Fruit fly (Drosophila melanogaster) whole organism, wandering third instar larva: ENCODE measurements around the gene Ugt37C2.

Source experiments
- Abd-B ChIP-seq: fragments of >200 bp; optimal IDR thresholded peaks from 2 replicates; lab custom pipeline; 2017; ENCODE audit warnings: missing biosample characterization, missing genetic modification characterization
- CG32264 ChIP-seq: fragments of 200-800 bp; sonication (Bioruptor generic); optimal IDR thresholded peaks from 2 replicates; lab custom pipeline; 2016; ENCODE audit warnings: missing biosample characterization, missing genetic modification characterization
- CG9705 ChIP-seq: fragments of 200-800 bp; sonication (Bioruptor generic); optimal IDR thresholded peaks from 2 replicates; lab custom pipeline; 2018; ENCODE audit warnings: missing biosample characterization, mild to moderate bottlenecking, missing genetic modification characterization
- CrebA ChIP-seq: fragments of 200-800 bp; sonication (Bioruptor generic); optimal IDR thresholded peaks from 2 replicates; lab custom pipeline; 2016; ENCODE audit warnings: missing biosample characterization, mild to moderate bottlenecking, missing genetic modification characterization, borderline replicate concordance
- Dfd ChIP-seq: fragments of >200 bp; optimal IDR thresholded peaks from 2 replicates; lab custom pipeline; 2017; ENCODE audit warnings: missing biosample characterization, missing genetic modification characterization
- Dif ChIP-seq: fragments of 200-275, 200-300 bp; sonication (Bioruptor generic); optimal IDR thresholded peaks from 2 replicates; lab custom pipeline; 2018; ENCODE audit warnings: missing biosample characterization, missing genetic modification characterization; ENCODE audit not compliant: partially characterized antibody
- GATAd ChIP-seq: sonication (Bioruptor generic); optimal IDR thresholded peaks from 2 replicates; lab custom pipeline; 2016; ENCODE audit warnings: missing biosample characterization, missing genetic modification characterization
- HLH106 ChIP-seq: fragments of 200-800 bp; optimal IDR thresholded peaks from 3 replicates; lab custom pipeline; 2019; ENCODE audit warnings: missing biosample characterization, mild to moderate bottlenecking, missing genetic modification characterization, moderate library complexity
- Hnf4 ChIP-seq: fragments of 200-800 bp; sonication (Bioruptor generic); optimal IDR thresholded peaks from 2 replicates; lab custom pipeline; 2016; ENCODE audit warnings: missing biosample characterization, mild to moderate bottlenecking, missing genetic modification characterization
- Hr78 ChIP-seq: fragments of >200 bp; optimal IDR thresholded peaks from 2 replicates; lab custom pipeline; 2017; ENCODE audit warnings: missing biosample characterization, missing genetic modification characterization
- Hr83 ChIP-seq: fragments of 200-300 bp; sonication (Bioruptor generic); optimal IDR thresholded peaks from 2 replicates; lab custom pipeline; 2016; ENCODE audit warnings: missing biosample characterization, mild to moderate bottlenecking, missing genetic modification characterization, moderate library complexity; ENCODE audit not compliant: poor library complexity, severe bottlenecking
- Mio ChIP-seq: sonication (Bioruptor generic); optimal IDR thresholded peaks from 2 replicates; lab custom pipeline; 2016; ENCODE audit warnings: missing biosample characterization, missing genetic modification characterization
- Myc ChIP-seq: fragments of >200 bp; optimal IDR thresholded peaks from 2 replicates; lab custom pipeline; 2017
- N ChIP-seq: fragments of >200 bp; optimal IDR thresholded peaks from 2 replicates; lab custom pipeline; 2018; ENCODE audit warnings: missing biosample characterization, missing external identifiers, missing genetic modification characterization
- OdsH ChIP-seq: fragments of 200-800 bp; sonication (Bioruptor generic); optimal IDR thresholded peaks from 2 replicates; lab custom pipeline; 2016; ENCODE audit warnings: missing biosample characterization, mild to moderate bottlenecking, missing genetic modification characterization
- Rel ChIP-seq, 2 experiments: fragments of 200-800 bp; sonication (Bioruptor generic) in 1 of 2; optimal IDR thresholded peaks; 2 replicates in 1 of 2; 3 replicates in 1 of 2; lab custom pipeline; 2016 to 2019; ENCODE audit warnings: mild to moderate bottlenecking in 2 of 2, missing biosample characterization in 2 of 2, missing genetic modification characterization in 2 of 2, moderate library complexity in 1 of 2
- Sp1 ChIP-seq: fragments of 200-800 bp; sonication (Bioruptor generic); optimal IDR thresholded peaks from 3 replicates; lab custom pipeline; 2019; ENCODE audit warnings: missing biosample characterization, mild to moderate bottlenecking, missing genetic modification characterization, moderate library complexity
- Vsx2 ChIP-seq: fragments of 200-300, 225-300 bp; sonication (Bioruptor generic); optimal IDR thresholded peaks from 2 replicates; lab custom pipeline; 2018; ENCODE audit warnings: missing biosample characterization, missing genetic modification characterization; ENCODE audit not compliant: partially characterized antibody
- br ChIP-seq: fragments of 200-800 bp; sonication (Bioruptor generic); optimal IDR thresholded peaks from 2 replicates; lab custom pipeline; 2016; ENCODE audit warnings: missing biosample characterization, missing genetic modification characterization
- brk ChIP-seq: fragments of 200-800 bp; sonication (Bioruptor generic); optimal IDR thresholded peaks from 2 replicates; lab custom pipeline; 2016; ENCODE audit warnings: missing biosample characterization, mild to moderate bottlenecking, missing genetic modification characterization
- dl ChIP-seq, 2 experiments: fragments of 175-275, 200-275 bp in 1 of 2; fragments of 200-275 bp in 1 of 2; sonication (Bioruptor generic); optimal IDR thresholded peaks; lab custom pipeline; 2018; ENCODE audit warnings: mild to moderate bottlenecking in 2 of 2, missing biosample characterization in 2 of 2, missing genetic modification characterization in 2 of 2, moderate library complexity in 2 of 2; ENCODE audit not compliant: partially characterized antibody in 2 of 2, insufficient read depth in 1 of 2
- dmrt93B ChIP-seq: fragments of 200-800 bp; sonication (Bioruptor generic); optimal IDR thresholded peaks from 2 replicates; lab custom pipeline; 2018; ENCODE audit warnings: missing biosample characterization, mild to moderate bottlenecking, missing genetic modification characterization
- dsf ChIP-seq: sonication (Bioruptor generic); optimal IDR thresholded peaks from 2 replicates; lab custom pipeline; 2016; ENCODE audit warnings: missing biosample characterization, missing genetic modification characterization, borderline replicate concordance
- ey ChIP-seq: fragments of 200-800 bp; sonication (Bioruptor generic); optimal IDR thresholded peaks from 2 replicates; lab custom pipeline; 2016; ENCODE audit warnings: missing biosample characterization, missing genetic modification characterization
- foxo ChIP-seq, 2 experiments: fragments of 200-800 bp; sonication (Bioruptor generic); optimal IDR thresholded peaks; 2 replicates in 1 of 2; 3 replicates in 1 of 2; lab custom pipeline; 2016 to 2017; ENCODE audit warnings: missing biosample characterization in 2 of 2, missing genetic modification characterization in 2 of 2
- fru ChIP-seq: fragments of 200-800 bp; sonication (Bioruptor generic); optimal IDR thresholded peaks from 3 replicates; lab custom pipeline; 2016; ENCODE audit warnings: missing biosample characterization, mild to moderate bottlenecking, missing genetic modification characterization
- h ChIP-seq: fragments of 200-800 bp; sonication (Bioruptor generic); optimal IDR thresholded peaks from 3 replicates; lab custom pipeline; 2016; ENCODE audit warnings: missing biosample characterization, mild to moderate bottlenecking, missing genetic modification characterization
- jim ChIP-seq: fragments of 175-275, 200-325 bp; sonication (Bioruptor generic); optimal IDR thresholded peaks from 2 replicates; lab custom pipeline; 2016; ENCODE audit warnings: missing biosample characterization, mild to moderate bottlenecking, missing genetic modification characterization
- lola ChIP-seq: fragments of >200 bp; optimal IDR thresholded peaks from 2 replicates; lab custom pipeline; 2017; ENCODE audit warnings: missing biosample characterization, missing genetic modification characterization
- pan ChIP-seq: fragments of >200 bp; optimal IDR thresholded peaks from 2 replicates; lab custom pipeline; 2017
- rgr ChIP-seq: fragments of 200-800 bp; sonication (Bioruptor generic); optimal IDR thresholded peaks from 3 replicates; lab custom pipeline; 2016; ENCODE audit warnings: missing biosample characterization, mild to moderate bottlenecking, missing genetic modification characterization
- sage ChIP-seq: fragments of 200-800 bp; sonication (Bioruptor generic); optimal IDR thresholded peaks from 2 replicates; lab custom pipeline; 2016; ENCODE audit warnings: missing biosample characterization, mild to moderate bottlenecking, missing genetic modification characterization
- sv ChIP-seq: fragments of 200-800 bp; sonication (Bioruptor generic); optimal IDR thresholded peaks from 3 replicates; lab custom pipeline; 2016; ENCODE audit warnings: missing biosample characterization, missing genetic modification characterization
- tai ChIP-seq: sonication (Bioruptor generic); optimal IDR thresholded peaks from 2 replicates; lab custom pipeline; 2016; ENCODE audit warnings: missing biosample characterization, missing genetic modification characterization
- usp ChIP-seq: fragments of >200 bp; optimal IDR thresholded peaks from 2 replicates; lab custom pipeline; 2017; ENCODE audit warnings: missing biosample characterization, missing genetic modification characterization
- woc ChIP-seq: sonication (Bioruptor generic); optimal IDR thresholded peaks from 2 replicates; lab custom pipeline; 2016; ENCODE audit warnings: missing biosample characterization, mild to moderate bottlenecking, missing genetic modification characterization

Gene Ugt37C2

DNA sequence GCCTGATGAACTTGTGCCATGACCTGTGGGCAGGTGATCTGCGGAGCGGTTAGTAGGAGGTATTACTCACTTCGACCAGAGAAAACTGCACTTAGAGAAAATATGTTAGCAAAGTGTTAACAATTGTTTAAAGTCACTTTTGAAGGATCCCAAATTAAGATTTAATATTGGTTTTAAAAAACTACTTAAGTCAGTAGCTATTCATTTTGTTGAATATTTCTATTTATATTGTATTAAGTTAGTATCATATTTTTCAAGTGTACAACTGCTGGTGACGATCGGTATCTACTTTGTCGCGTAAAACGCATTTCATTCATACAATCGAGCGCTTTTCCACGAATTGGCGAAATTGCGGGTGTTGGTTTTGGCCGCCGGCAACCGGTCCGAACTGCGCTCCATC is 9.6 kb downstream of the Ugt37C2 start:
- no peak for TF ChIP-seq rgr (GFP tag; lab: Kevin White, UChicago)
- TF ChIP-seq Mio (GFP tag; lab: Kevin White, UChicago): no peak
- TF ChIP-seq Hnf4 (GFP tag; lab: Kevin White, UChicago): no peak
- no peak for TF ChIP-seq brk
- no peak for TF ChIP-seq sv
- TF ChIP-seq usp (GFP tag; lab: Kevin White, UChicago): no peak
- TF ChIP-seq CG9705 (GFP tag; lab: Kevin White, UChicago): no peak
- TF ChIP-seq Hr83 (GFP tag; lab: Kevin White, UChicago): no peak

- TF ChIP-seq fru (GFP tag; lab: Kevin White, UChicago): no peak
- no peak for TF ChIP-seq HLH106 (tag; lab: Kevin White, UChicago)
- TF ChIP-seq Myc (lab: Kevin White, UChicago): no peak
- TF ChIP-seq pan (lab: Kevin White, UChicago): no peak
- TF ChIP-seq dsf (GFP tag; lab: Kevin White, UChicago): no peak
- TF ChIP-seq Hr78 (GFP tag; lab: Kevin White, UChicago): no peak
- TF ChIP-seq Hr83 (GFP tag; lab: Kevin White, UChicago): no peak
- no peak for TF ChIP-seq GATAd (GFP tag; lab: Kevin White, UChicago)
- TF ChIP-seq sv: no peak
- TF ChIP-seq Sp1: no peak
- no peak for TF ChIP-seq Rel (GFP tag; optimal IDR thresholded peaks at IDR 0.05; lab: Kevin White, UChicago)
- no peak for TF ChIP-seq Rel (tag; optimal IDR thresholded peaks at IDR 0.05; lab: Kevin White, UChicago)
- TF ChIP-seq CG32264 (GFP tag; lab: Kevin White, UChicago): no peak
- TF ChIP-seq ey: no peak
- no peak for TF ChIP-seq Hnf4 (GFP tag; lab: Kevin White, UChicago)
- no peak for TF ChIP-seq lola
- no peak for TF ChIP-seq dl (GFP tag; optimal IDR thresholded peaks at IDR 0.05; lab: Kevin White, UChicago; ENCODE audit: insufficient read depth in 1 of 2, partially characterized antibody in 2 of 2)
- no peak for TF ChIP-seq sage (GFP tag; lab: Kevin White, UChicago)
- no peak for TF ChIP-seq foxo (GFP tag; optimal IDR thresholded peaks at IDR 0.05; lab: Kevin White, UChicago)
- TF ChIP-seq, all 38 proteins: peak for 0
These were observed 10.4 kb downstream of the Ugt37C2 start, which contains the start of gene CG13272 for dm6 chr2L:16804376-16804934. Gene CG13272 (plus strand): TSS chr2L:16804884.

DNA sequence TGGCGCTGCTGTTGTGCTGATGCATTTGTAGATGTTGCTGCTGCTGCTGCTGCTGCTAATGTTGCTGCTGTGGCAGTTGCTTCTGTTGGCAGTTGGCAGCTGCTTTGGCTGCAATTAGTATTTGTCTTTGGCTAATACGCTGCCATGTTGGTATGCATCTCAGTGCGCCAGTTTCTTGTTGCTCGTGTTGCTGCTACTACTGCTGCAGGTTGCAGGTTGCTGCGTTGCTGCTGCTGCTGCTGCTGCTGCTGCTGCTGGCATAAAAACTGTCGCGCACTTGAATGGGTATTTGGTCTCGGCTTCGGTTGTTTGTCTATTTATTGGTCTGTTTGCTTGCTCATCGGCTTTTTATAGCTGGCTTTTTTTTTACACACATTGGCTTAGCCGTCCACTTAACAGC is 14.7 kb downstream of the Ugt37C2 start:
- TF ChIP-seq Dfd (GFP tag; lab: Kevin White, UChicago) (peak; percentile 93), Sp1 (no peak)

DNA sequence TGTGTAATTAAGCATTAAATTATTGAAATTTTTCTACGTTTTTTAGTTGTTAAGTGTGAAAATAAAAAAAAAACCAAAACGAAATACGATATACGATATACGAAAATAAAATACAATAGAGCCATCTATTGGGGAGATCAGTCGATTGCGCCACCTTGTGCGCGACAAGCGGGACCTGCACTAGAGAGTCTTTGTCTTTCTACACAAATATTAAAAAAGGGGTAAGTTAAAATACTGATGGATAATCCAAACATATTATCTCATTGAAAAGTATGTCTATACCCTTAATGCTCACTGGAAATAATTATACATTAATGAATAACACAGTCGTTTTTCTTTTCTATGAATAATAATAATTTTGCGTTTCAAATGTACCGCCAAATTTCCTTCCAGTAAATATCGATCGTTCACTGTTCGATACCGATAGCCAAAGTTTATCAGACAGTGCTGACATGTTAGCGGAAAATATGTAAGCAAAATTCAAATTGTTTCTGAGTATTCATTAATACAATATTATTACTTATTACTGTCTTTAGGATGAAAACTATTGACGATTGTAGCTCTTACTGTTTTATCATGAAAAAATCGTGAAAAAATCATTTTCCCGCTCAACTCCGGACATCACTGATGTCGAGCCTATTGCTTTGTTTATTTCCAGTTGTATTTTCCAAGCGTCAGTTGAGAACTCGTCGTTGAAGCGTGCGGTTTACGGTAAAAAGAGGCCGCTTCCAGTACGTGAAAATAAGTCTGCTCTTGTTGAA is 22.2 kb downstream of the Ugt37C2 start, which contains the start of gene mdy:
Gene mdy, plus strand, starts transcription at position 672 of the 761 bp plus-strand sequence.
- TF ChIP-seq CG9705 (GFP tag; lab: Kevin White, UChicago) (peak; percentile 14), Hnf4 (GFP tag; lab: Kevin White, UChicago) (peak; percentile 69), h (peak; percentile 77), dmrt93B (GFP tag; lab: Kevin White, UChicago) (peak; percentile 24), Dfd (GFP tag; lab: Kevin White, UChicago) (no peak), lola (no peak), N (GFP tag; lab: Kevin White, UChicago) (no peak), Dif (no peak), Myc (lab: Kevin White, UChicago) (peak; percentile 96), CG32264 (GFP tag; lab: Kevin White, UChicago) (peak; percentile 44), CrebA (GFP tag; lab: Kevin White, UChicago) (peak; percentile 53), OdsH (GFP tag; lab: Kevin White, UChicago) (peak; percentile 73), pan (lab: Kevin White, UChicago) (no peak), Mio (GFP tag; lab: Kevin White, UChicago) (no peak), Abd-B (GFP tag; lab: Kevin White, UChicago) (no peak), brk (peak; percentile 77), Vsx2 (GFP tag; lab: Kevin White, UChicago) (no peak), Rel (GFP tag; optimal IDR thresholded peaks at IDR 0.05; lab: Kevin White, UChicago) (no peak), Rel (tag; optimal IDR thresholded peaks at IDR 0.05; lab: Kevin White, UChicago) (no peak), tai (GFP tag; lab: Kevin White, UChicago) (peak; percentile 76), br (GFP tag; lab: Kevin White, UChicago) (peak; percentile 56), Sp1 (peak; percentile 52), ey (peak; percentile 69), dl (GFP tag; optimal IDR thresholded peaks at IDR 0.05; lab: Kevin White, UChicago; ENCODE audit: insufficient read depth in 1 of 2, partially characterized antibody in 2 of 2) (no peak), rgr (GFP tag; lab: Kevin White, UChicago) (peak; percentile 69), usp (GFP tag; lab: Kevin White, UChicago) (no peak), foxo (GFP tag; optimal IDR thresholded peaks at IDR 0.05; lab: Kevin White, UChicago) (peak in 1 of 2 experiments; percentile 70), GATAd (GFP tag; lab: Kevin White, UChicago) (peak; percentile 22), Hr83 (GFP tag; lab: Kevin White, UChicago) (peak; percentile 52), fru (GFP tag; lab: Kevin White, UChicago) (peak; percentile 67), Hr78 (GFP tag; lab: Kevin White, UChicago) (no peak), dsf (GFP tag; lab: Kevin White, UChicago) (no peak), sv (peak; percentile 78), HLH106 (tag; lab: Kevin White, UChicago) (peak; percentile 54), jim (GFP tag; lab: Kevin White, UChicago) (no peak), sage (GFP tag; lab: Kevin White, UChicago) (peak; percentile 54), woc (GFP tag; lab: Kevin White, UChicago) (peak; percentile 89)
